Worm (Caenorhabditis elegans): ENCODE data around the gene C06C3.3.
"Not testable (repeated sequence)": the region's sequence is repeated elsewhere in the genome, so short reads cannot be mapped to it uniquely, and the experiment has no call there.

The C06C3.3 gene

DNA sequence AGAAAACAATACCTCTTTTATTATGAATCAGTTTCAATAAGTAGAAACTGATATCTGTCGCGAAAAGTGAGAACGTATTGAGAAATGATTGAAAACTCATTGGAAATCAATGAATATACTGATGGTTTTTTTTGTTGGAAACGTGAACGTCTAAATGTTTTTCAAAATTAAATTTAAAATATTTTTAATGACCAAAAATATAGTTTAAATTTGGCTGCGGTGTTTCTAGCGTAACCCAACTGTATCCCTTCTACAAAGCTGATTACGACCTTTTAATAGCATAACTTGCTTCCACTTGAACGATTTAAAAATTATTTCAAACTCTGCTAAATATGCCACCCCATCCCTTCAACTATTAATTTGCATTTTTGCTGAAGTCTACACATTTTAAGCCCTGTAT, 39.2 kb upstream of the C06C3.3 start, which contains the start of gene M176.9:
M176.9 (minus strand) TSS at position 101 of the 400 bp plus-strand sequence.
- TF ChIP-seq snpc-1.2 (GFP tag; IDR thresholded peaks at IDR 0.05) (no peak), ceh-82 (tag; optimal IDR thresholded peaks at IDR 0.05) (no peak), nhr-10 (tag; optimal IDR thresholded peaks at IDR 0.05) (no peak), unc-62 (GFP tag; optimal IDR thresholded peaks at IDR 0.05 in 1 of 2) (no peak), unc-62 (tag; optimal IDR thresholded peaks at IDR 0.05) (no peak), tag-97 (GFP tag; IDR thresholded peaks at IDR 0.05) (no peak), ceh-44 (GFP tag; IDR thresholded peaks at IDR 0.05) (no peak), nhr-111 (GFP tag; optimal IDR thresholded peaks at IDR 0.05) (no peak), daf-16 (GFP tag; optimal IDR thresholded peaks at IDR 0.05) (no peak), daf-16 (tag; optimal IDR thresholded peaks at IDR 0.05) (no peak), lsy-2 (tag; optimal IDR thresholded peaks at IDR 0.05) (no peak), mxl-3 (GFP tag; optimal IDR thresholded peaks at IDR 0.05) (no peak), F10B5.3 (tag; optimal IDR thresholded peaks at IDR 0.05) (no peak), ctbp-1 (GFP tag; IDR thresholded peaks at IDR 0.05) (no peak), nhr-28 (tag; optimal IDR thresholded peaks at IDR 0.05) (no peak), nhr-76 (tag; optimal IDR thresholded peaks at IDR 0.05) (no peak), lin-15B (tag; optimal IDR thresholded peaks at IDR 0.05) (no peak), spr-1 (tag; optimal IDR thresholded peaks at IDR 0.05) (no peak), aly-2 (tag; optimal IDR thresholded peaks at IDR 0.05) (no peak), nhr-41 (GFP tag; IDR thresholded peaks at IDR 0.05) (no peak)

DNA sequence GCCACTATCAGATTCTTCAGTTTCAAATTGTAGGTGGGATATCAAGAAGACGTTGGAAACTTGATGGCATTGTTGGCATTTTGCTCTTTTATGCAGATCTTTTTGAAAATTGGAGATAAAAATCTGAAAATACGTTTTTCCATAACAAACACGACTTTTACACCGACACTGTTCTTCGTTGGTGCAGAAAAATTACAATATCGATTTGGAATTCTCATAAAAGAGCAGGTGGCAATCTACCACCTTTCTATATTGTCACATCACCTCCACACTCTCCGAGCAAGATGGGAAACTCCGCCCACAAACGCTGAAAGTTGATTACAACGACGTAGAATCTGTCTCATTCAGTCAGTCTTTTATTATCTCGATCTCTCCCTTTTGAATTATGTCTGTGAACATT, 35.2 kb upstream of the C06C3.3 start, which contains the start of gene arrd-2:
arrd-2 (plus strand) TSS at position 301 of the 400 bp plus-strand sequence.
- no peak for TF ChIP-seq Y105C5A.15 (GFP tag; IDR thresholded peaks at IDR 0.05)
- peak in 1 of 2 experiments; percentile 42 for TF ChIP-seq unc-62 (GFP tag; optimal IDR thresholded peaks at IDR 0.05 in 1 of 2)
- TF ChIP-seq unc-62 (tag; optimal IDR thresholded peaks at IDR 0.05): no peak

- no peak for TF ChIP-seq lin-1 (GFP tag; IDR thresholded peaks at IDR 0.05)
- no peak for TF ChIP-seq ceh-32 (tag; optimal IDR thresholded peaks at IDR 0.05; ENCODE audit: poor library complexity)
- no peak for TF ChIP-seq nhr-77 (tag; optimal IDR thresholded peaks at IDR 0.05)
Observed at ce11 chrII:9407020-9407419, 34.7 kb upstream of the C06C3.3 start, which contains the start of gene mpz-6. Gene mpz-6, minus strand, starts transcription at chrII:9407120.

DNA sequence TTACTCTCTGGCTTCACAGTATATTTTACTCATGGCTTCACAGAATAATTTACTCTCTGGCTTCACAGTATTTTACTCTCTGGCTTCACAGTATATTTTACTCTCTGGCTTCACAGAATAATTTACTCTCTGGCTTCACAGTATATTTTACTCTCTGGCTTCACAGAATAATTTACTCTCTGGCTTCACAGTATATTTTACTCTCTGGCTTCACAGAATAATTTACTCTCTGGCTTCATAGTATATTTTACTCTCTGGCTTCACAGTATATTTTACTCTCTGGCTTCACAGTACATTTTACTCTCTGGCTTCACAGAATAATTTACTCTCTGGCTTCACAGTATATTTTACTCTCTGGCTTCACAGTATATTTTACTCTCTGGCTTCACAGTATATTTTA, 32.7 kb upstream of the C06C3.3 start:
- TF ChIP-seq unc-62 (GFP tag; optimal IDR thresholded peaks at IDR 0.05 in 1 of 2): peak in 1 of 2 experiments; percentile 53
- TF ChIP-seq unc-62 (tag; optimal IDR thresholded peaks at IDR 0.05): not testable (repeated sequence)

- TF ChIP-seq lin-13 (GFP tag; optimal IDR thresholded peaks at IDR 0.05) (no peak), hlh-30 (tag; optimal IDR thresholded peaks at IDR 0.05; ENCODE audit: insufficient read depth) (no peak), ceh-82 (tag; optimal IDR thresholded peaks at IDR 0.05) (no peak), spr-3 (GFP tag; optimal IDR thresholded peaks at IDR 0.05) (no peak), ceh-62 (tag; optimal IDR thresholded peaks at IDR 0.05) (no peak), F26F4.8 (GFP tag; conservative IDR thresholded peaks at IDR 0.05) (no peak), pha-4 (GFP tag; IDR thresholded peaks at IDR 0.05) (no peak), pha-4 (tag; optimal IDR thresholded peaks at IDR 0.05) (no peak), lin-29 (GFP tag; IDR thresholded peaks at IDR 0.05) (no peak), daf-19 (GFP tag; conservative IDR thresholded peaks at IDR 0.05) (no peak), zip-2 (tag; optimal IDR thresholded peaks at IDR 0.05) (no peak), lir-3 (tag; optimal IDR thresholded peaks at IDR 0.05) (no peak), unc-39 (tag; optimal IDR thresholded peaks at IDR 0.05) (no peak), mxl-2 (GFP tag; conservative IDR thresholded peaks at IDR 0.05) (no peak), daf-12 (tag; optimal IDR thresholded peaks at IDR 0.05) (no peak), lin-39 (tag; optimal IDR thresholded peaks at IDR 0.05) (no peak), php-3 (GFP tag; IDR thresholded peaks at IDR 0.05) (no peak)
Observed at ce11 chrII:9403846-9404245, 31.6 kb upstream of the C06C3.3 start, which contains the start of gene Y51B9A.5. Gene Y51B9A.5, plus strand, starts transcription at chrII:9404146.
